Worm (Caenorhabditis elegans) whole organism, L1 larva: Measurements from ENCODE around the gene Y54G2A.12.

Experiments
- C16A3.4 ChIP-seq: fragments of 150-350 bp; optimal IDR thresholded peaks from 2 replicates; lab custom pipeline; 2014; ENCODE audit warnings: missing biosample characterization, missing genetic modification characterization
- alr-1 ChIP-seq: fragments of 200-800 bp; sonication (Bioruptor generic); optimal IDR thresholded peaks from 2 replicates; lab custom pipeline; 2018; ENCODE audit warnings: borderline replicate concordance, mild to moderate bottlenecking, missing genetic modification characterization, missing compliant biosample characterization
- ama-1 ChIP-seq: fragments of 150-350 bp; optimal IDR thresholded peaks from 2 replicates; lab custom pipeline; 2014
- ceh-63 ChIP-seq: fragments of 200-800 bp; sonication (Bioruptor generic); optimal IDR thresholded peaks from 2 replicates; lab custom pipeline; 2018; ENCODE audit warnings: mild to moderate bottlenecking, missing genetic modification characterization, missing compliant biosample characterization
- efl-1 ChIP-seq, 4 experiments: fragments of 150-350 bp; optimal IDR thresholded peaks in 3 of 4; peaks in 1 of 4; 1 replicate in 1 of 4; 2 replicates in 3 of 4; lab custom pipeline; 2014; ENCODE audit warnings: missing biosample characterization in 2 of 4, missing genetic modification characterization in 2 of 4, missing genetic modification reagents in 2 of 4
- fkh-10 ChIP-seq: sonication (generic microtip); optimal IDR thresholded peaks from 2 replicates; lab custom pipeline; 2017; ENCODE audit warnings: missing biosample characterization, missing genetic modification reagents, missing genetic modification characterization
- fkh-8 ChIP-seq: sonication (generic microtip); optimal IDR thresholded peaks from 2 replicates; lab custom pipeline; 2016; ENCODE audit warnings: mild to moderate bottlenecking, missing genetic modification characterization, missing compliant biosample characterization
- fos-1 ChIP-seq: fragments of 150-350 bp; optimal IDR thresholded peaks from 2 replicates; lab custom pipeline; 2014; ENCODE audit warnings: missing biosample characterization, missing genetic modification characterization
- hpl-2 ChIP-seq: fragments of 150-350 bp; optimal IDR thresholded peaks from 2 replicates; lab custom pipeline; 2014; ENCODE audit warnings: missing biosample characterization, missing genetic modification reagents, missing genetic modification characterization
- irx-1 ChIP-seq: sonication (generic microtip); optimal IDR thresholded peaks from 2 replicates; lab custom pipeline; 2016; ENCODE audit warnings: missing genetic modification characterization, missing compliant biosample characterization
- jun-1 ChIP-seq: fragments of 150-350 bp; optimal IDR thresholded peaks from 2 replicates; lab custom pipeline; 2014; ENCODE audit warnings: missing biosample characterization, missing genetic modification reagents, missing genetic modification characterization
- lin-13 ChIP-seq: fragments of 150-350 bp; optimal IDR thresholded peaks from 2 replicates; lab custom pipeline; 2014; ENCODE audit warnings: missing biosample characterization, missing genetic modification reagents, missing genetic modification characterization
- lin-14 ChIP-seq: fragments of 200-800 bp; sonication (Bioruptor generic); optimal IDR thresholded peaks from 2 replicates; lab custom pipeline; 2018; ENCODE audit warnings: mild to moderate bottlenecking, missing genetic modification characterization, moderate library complexity, missing compliant biosample characterization
- lin-35 ChIP-seq, 2 experiments: fragments of 150-350 bp; optimal IDR thresholded peaks; 2 replicates each; lab custom pipeline; 2014; ENCODE audit warnings: missing biosample characterization in 2 of 2, missing genetic modification characterization in 2 of 2, missing genetic modification reagents in 2 of 2
- lsy-2 ChIP-seq, 2 experiments: fragments of 150-350 bp; optimal IDR thresholded peaks; 2 replicates each; lab custom pipeline; 2014; ENCODE audit warnings: missing biosample characterization in 2 of 2, missing genetic modification characterization in 2 of 2
- mep-1 ChIP-seq: fragments of 150-350 bp; optimal IDR thresholded peaks from 2 replicates; lab custom pipeline; 2014; ENCODE audit warnings: missing biosample characterization, missing genetic modification characterization
- nhr-20 ChIP-seq: sonication (generic microtip); optimal IDR thresholded peaks from 2 replicates; lab custom pipeline; 2016; ENCODE audit warnings: mild to moderate bottlenecking, missing genetic modification characterization, missing compliant biosample characterization
- nhr-28 ChIP-seq: fragments of 150-350 bp; optimal IDR thresholded peaks from 2 replicates; lab custom pipeline; 2014; ENCODE audit warnings: missing biosample characterization, missing genetic modification characterization
- nhr-77 ChIP-seq: fragments of 150-350 bp; optimal IDR thresholded peaks from 2 replicates; lab custom pipeline; 2014; ENCODE audit warnings: missing biosample characterization, missing genetic modification characterization
- nhr-85 ChIP-seq: sonication (generic microtip); peaks from one replicate; lab custom pipeline; 2016; ENCODE audit warnings: missing genetic modification characterization, inconsistent platforms, missing compliant biosample characterization
- pag-3 ChIP-seq: sonication (generic microtip); optimal IDR thresholded peaks from 2 replicates; lab custom pipeline; 2017; ENCODE audit warnings: missing genetic modification characterization, mild to moderate bottlenecking, missing compliant biosample characterization, antibody characterized with exemption, borderline replicate concordance; ENCODE audit not compliant: insufficient read depth
- pax-3 ChIP-seq: fragments of 200-800 bp; sonication (Bioruptor generic); optimal IDR thresholded peaks from 2 replicates; lab custom pipeline; 2018; ENCODE audit warnings: mild to moderate bottlenecking, missing genetic modification characterization, moderate library complexity, missing compliant biosample characterization
- pqm-1 ChIP-seq: sonication (generic microtip); optimal IDR thresholded peaks from 3 replicates; lab custom pipeline; 2017; ENCODE audit warnings: missing biosample characterization, missing genetic modification characterization
- rnt-1 ChIP-seq: sonication (generic microtip); optimal IDR thresholded peaks from 2 replicates; lab custom pipeline; 2016; ENCODE audit warnings: mild to moderate bottlenecking, missing genetic modification characterization, moderate library complexity, missing compliant biosample characterization
- skn-1 ChIP-seq: fragments of 150-350 bp; optimal IDR thresholded peaks from 2 replicates; lab custom pipeline; 2014; ENCODE audit warnings: missing biosample characterization, missing genetic modification characterization
- sox-4 ChIP-seq: sonication (generic microtip); optimal IDR thresholded peaks from 2 replicates; lab custom pipeline; 2016; ENCODE audit warnings: missing genetic modification characterization, missing compliant biosample characterization
- sptf-1 ChIP-seq: fragments of 150-350 bp; optimal IDR thresholded peaks from 2 replicates; lab custom pipeline; 2014; ENCODE audit warnings: missing biosample characterization, missing genetic modification characterization
- sup-37 ChIP-seq: fragments of 200-800 bp; sonication (Bioruptor generic); optimal IDR thresholded peaks from 2 replicates; lab custom pipeline; 2018; ENCODE audit warnings: mild to moderate bottlenecking, missing genetic modification characterization, missing compliant biosample characterization
- tlp-1 ChIP-seq: fragments of 150-350 bp; optimal IDR thresholded peaks from 2 replicates; lab custom pipeline; 2014; ENCODE audit warnings: missing biosample characterization, missing genetic modification characterization
- unc-130 ChIP-seq: fragments of 150-350 bp; optimal IDR thresholded peaks from 2 replicates; lab custom pipeline; 2017; ENCODE audit warnings: missing biosample characterization, missing genetic modification characterization, inconsistent platforms
- unc-30 ChIP-seq: sonication (generic microtip); optimal IDR thresholded peaks from 2 replicates; lab custom pipeline; 2017; ENCODE audit warnings: missing biosample characterization, missing genetic modification characterization
- unc-98 ChIP-seq: fragments of 200-800 bp; sonication (Bioruptor generic); IDR thresholded peaks from 2 replicates; pipeline ENCODE4 v1.3.6; 2022; ENCODE audit warnings: missing genetic modification characterization, missing compliant biosample characterization
- zag-1 ChIP-seq: fragments of 150-350 bp; optimal IDR thresholded peaks from 2 replicates; lab custom pipeline; 2014; ENCODE audit warnings: missing biosample characterization, missing genetic modification characterization
- zip-4 ChIP-seq: fragments of 200-800 bp; sonication (Bioruptor generic); optimal IDR thresholded peaks from 2 replicates; lab custom pipeline; 2018; ENCODE audit warnings: mild to moderate bottlenecking, missing genetic modification characterization, moderate library complexity, missing compliant biosample characterization
- ztf-4 ChIP-seq: fragments of 150-350 bp; optimal IDR thresholded peaks from 2 replicates; lab custom pipeline; 2014; ENCODE audit warnings: missing biosample characterization, missing genetic modification characterization

The Y54G2A.12 gene

DNA sequence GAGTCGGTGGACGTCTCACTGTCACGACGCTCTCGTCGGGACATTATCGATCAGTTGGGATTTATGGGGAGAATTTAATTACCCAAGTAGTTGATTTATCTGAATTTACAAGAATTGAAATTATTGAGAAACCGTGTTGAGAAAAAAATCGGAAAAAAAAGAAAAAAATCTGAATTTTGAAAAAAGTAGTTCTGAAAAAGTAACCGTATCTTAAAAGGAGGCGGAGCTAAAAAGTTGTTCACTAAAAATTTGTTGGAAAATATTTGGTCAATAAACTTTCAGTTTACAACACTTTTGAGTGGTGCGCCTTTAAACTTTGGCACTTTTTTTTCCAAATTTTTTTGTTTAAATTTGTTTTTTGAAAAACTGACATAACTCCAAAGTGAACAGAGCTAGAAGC lies 11.0 kb downstream of the Y54G2A.12 start, which contains the start of gene Y54G2A.11:
TSS of gene Y54G2A.11 (minus strand) at position 101 of the 400 bp plus-strand sequence.
- TF ChIP-seq efl-1 (optimal IDR thresholded peaks at IDR 0.05; lab: Kevin White, UChicago) (no peak), efl-1 (GFP tag; optimal IDR thresholded peaks at IDR 0.05 in 1 of 2; lab: Kevin White, UChicago) (peak in 1 of 2 experiments; percentile 74), rnt-1 (no peak)

DNA sequence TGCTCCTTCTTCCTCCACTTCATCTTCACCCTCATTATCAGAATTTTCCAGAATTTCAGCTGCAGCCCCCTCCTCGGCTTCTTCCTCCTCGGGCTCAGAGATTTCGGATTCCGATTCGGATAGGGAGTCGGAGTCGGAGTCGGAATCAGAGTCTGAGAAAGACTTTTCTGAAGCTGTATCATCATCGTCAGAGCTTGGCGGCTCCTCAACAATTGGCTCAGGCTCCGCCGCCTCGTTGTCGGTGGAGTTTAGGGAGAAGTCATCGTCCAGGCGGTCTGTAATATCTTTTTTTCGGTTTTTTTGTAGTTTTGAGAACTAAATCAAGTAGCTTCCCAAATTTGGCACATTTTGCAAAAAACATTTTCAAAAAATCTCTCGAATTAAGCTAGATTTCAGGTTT lies 11.8 kb downstream of the Y54G2A.12 start:
- no peak for TF ChIP-seq efl-1 (optimal IDR thresholded peaks at IDR 0.05; lab: Kevin White, UChicago)
- peak in 1 of 2 experiments; percentile 34 for TF ChIP-seq efl-1 (GFP tag; optimal IDR thresholded peaks at IDR 0.05 in 1 of 2; lab: Kevin White, UChicago)
- no peak for TF ChIP-seq unc-98 (GFP tag; lab: Robert Waterston, UW)
- TF ChIP-seq ama-1 (lab: Kevin White, UChicago), result peak; percentile 10
- TF ChIP-seq rnt-1, result no peak

DNA sequence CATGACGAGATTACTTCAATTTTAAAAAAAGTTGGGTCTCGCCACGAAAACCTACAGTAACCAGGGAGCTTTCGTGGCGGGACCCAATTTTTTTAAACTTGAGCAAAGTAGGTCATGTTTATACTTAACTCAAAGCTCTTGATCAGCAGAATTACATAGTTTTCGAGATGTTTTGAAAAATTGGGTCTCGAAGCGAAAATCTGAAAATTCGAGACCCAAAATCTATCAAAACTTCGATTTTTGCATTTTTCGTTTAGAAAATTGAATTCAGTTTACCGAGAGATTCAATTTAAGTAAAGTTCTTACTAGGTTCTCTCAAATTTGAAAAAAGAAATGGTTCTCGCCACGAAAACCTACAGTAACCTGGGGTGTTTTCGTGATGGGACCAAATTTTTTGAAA lies 12.6 kb downstream of the Y54G2A.12 start:
- TF ChIP-seq lin-35 (GFP tag; optimal IDR thresholded peaks at IDR 0.05; lab: Kevin White, UChicago) (no peak), efl-1 (optimal IDR thresholded peaks at IDR 0.05; lab: Kevin White, UChicago) (no peak), efl-1 (GFP tag; optimal IDR thresholded peaks at IDR 0.05 in 1 of 2; lab: Kevin White, UChicago) (peak in 1 of 2 experiments; percentile 27), lin-14 (GFP tag; lab: Kevin White, UChicago) (no peak), nhr-28 (tag; lab: Kevin White, UChicago) (no peak), zip-4 (no peak), jun-1 (tag; lab: Kevin White, UChicago) (no peak)

DNA sequence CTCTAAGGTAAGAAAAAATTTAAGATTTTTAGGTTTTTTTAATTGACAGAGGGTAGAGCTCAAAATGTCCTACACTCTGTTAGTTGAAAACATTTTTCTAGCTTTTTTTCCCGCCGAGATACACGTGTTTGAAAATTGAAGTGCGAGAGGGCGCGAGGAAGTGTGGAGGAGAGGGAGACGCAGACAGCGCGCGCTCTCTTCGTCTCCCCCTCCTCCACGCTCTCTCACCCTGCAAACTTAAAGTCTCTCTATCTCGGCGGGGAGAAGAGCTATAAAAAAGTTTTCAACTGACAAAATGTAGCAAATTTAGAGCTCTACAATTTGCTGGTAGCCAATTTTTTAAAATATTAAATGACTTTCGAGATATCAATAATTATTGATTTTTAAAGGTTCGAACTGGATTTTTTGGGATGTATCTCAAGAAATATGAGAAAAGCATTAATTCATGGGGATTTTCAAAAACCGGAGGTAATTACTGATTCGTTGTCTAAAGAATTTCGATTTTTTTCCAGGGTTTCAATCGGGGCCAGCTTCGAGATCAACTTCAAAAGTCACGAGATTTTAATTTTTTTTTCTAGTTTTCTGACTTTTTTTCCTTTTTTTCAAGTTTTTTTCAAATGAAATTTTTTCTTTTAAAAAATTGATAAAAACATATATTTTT lies 17.5 kb downstream of the Y54G2A.12 start:
- no peak for TF ChIP-seq nhr-20 (tag; lab: Kevin White, UChicago)
- no peak for TF ChIP-seq nhr-77 (tag; lab: Kevin White, UChicago)
- TF ChIP-seq sox-4 (tag; lab: Kevin White, UChicago), result no peak
- TF ChIP-seq pag-3, result no peak
- no peak for TF ChIP-seq skn-1 (tag; lab: Kevin White, UChicago)
- peak; percentile 39 for TF ChIP-seq ama-1 (lab: Kevin White, UChicago)
- peak; percentile 6 for TF ChIP-seq ztf-4
- no peak for TF ChIP-seq unc-130 (tag; lab: Kevin White, UChicago)
- TF ChIP-seq lsy-2 (tag; optimal IDR thresholded peaks at IDR 0.05; lab: Kevin White, UChicago), result peak in 1 of 2 experiments; percentile 14
- TF ChIP-seq efl-1 (optimal IDR thresholded peaks at IDR 0.05; lab: Kevin White, UChicago), result no peak
- TF ChIP-seq efl-1 (GFP tag; optimal IDR thresholded peaks at IDR 0.05 in 1 of 2; lab: Kevin White, UChicago), result peak in 1 of 2 experiments; percentile 67
- no peak for TF ChIP-seq ceh-63 (GFP tag; lab: Kevin White, UChicago)
- no peak for TF ChIP-seq sptf-1
- TF ChIP-seq lin-13, result no peak
- TF ChIP-seq, all 84 proteins: peak for 4

DNA sequence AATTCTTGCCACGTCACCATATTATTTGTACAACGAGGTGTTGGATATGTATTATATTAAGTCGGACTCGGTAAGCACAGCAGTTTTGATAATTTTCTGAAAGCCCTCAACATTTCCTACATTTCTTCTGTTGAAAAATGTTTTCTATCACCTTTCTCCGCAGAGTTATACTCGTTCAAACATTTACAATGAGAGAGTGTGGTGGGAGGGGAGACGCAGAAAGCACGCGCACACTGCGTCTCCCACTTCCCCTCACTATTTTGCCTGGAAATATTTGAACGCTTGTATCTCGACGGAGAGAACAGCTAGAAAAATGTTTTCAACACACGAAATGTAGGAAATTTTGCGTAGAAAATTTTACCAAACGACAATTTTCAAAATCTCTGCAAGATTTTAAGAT lies 18.5 kb downstream of the Y54G2A.12 start:
- no peak for TF ChIP-seq pqm-1 (tag; lab: Kevin White, UChicago)
- TF ChIP-seq hpl-2 (GFP tag; lab: Kevin White, UChicago), result no peak
- TF ChIP-seq zag-1 (tag; lab: Kevin White, UChicago), result no peak
- TF ChIP-seq unc-30, result no peak
- TF ChIP-seq lin-35 (GFP tag; optimal IDR thresholded peaks at IDR 0.05; lab: Kevin White, UChicago), result no peak
- no peak for TF ChIP-seq fkh-10 (GFP tag; lab: Kevin White, UChicago)
- no peak for TF ChIP-seq irx-1

- no peak for TF ChIP-seq nhr-77 (tag; lab: Kevin White, UChicago)
- TF ChIP-seq tlp-1 (tag; lab: Kevin White, UChicago), result no peak
- no peak for TF ChIP-seq efl-1 (optimal IDR thresholded peaks at IDR 0.05; lab: Kevin White, UChicago)
- no peak for TF ChIP-seq efl-1 (GFP tag; optimal IDR thresholded peaks at IDR 0.05 in 1 of 2; lab: Kevin White, UChicago)
- TF ChIP-seq pqm-1 (tag; lab: Kevin White, UChicago), result no peak
- no peak for TF ChIP-seq sup-37
- no peak for TF ChIP-seq nhr-85
- no peak for TF ChIP-seq C16A3.4 (tag; lab: Kevin White, UChicago)
- TF ChIP-seq alr-1, result no peak
- no peak for TF ChIP-seq lsy-2 (tag; optimal IDR thresholded peaks at IDR 0.05; lab: Kevin White, UChicago)
- TF ChIP-seq unc-130 (tag; lab: Kevin White, UChicago), result no peak
- TF ChIP-seq pax-3 (tag; lab: Kevin White, UChicago), result no peak
- TF ChIP-seq mep-1 (tag; lab: Kevin White, UChicago), result no peak
- no peak for TF ChIP-seq fos-1 (tag; lab: Kevin White, UChicago)
- TF ChIP-seq fkh-8 (tag; lab: Kevin White, UChicago), result no peak
- TF ChIP-seq, all 84 proteins: peak for 0
Measured at ce11 chrIV:2762380-2762779, 20.3 kb downstream of the Y54G2A.12 start, which contains the start of gene Y54G2A.77. Y54G2A.77 (plus strand) TSS chrIV:2762680.
